Worm (Caenorhabditis elegans): ENCODE results near the gene cmd-1.

cmd-1 gene

ce11 chrV:1152736-1153135 lies 3.3 kb upstream of the cmd-1 start (continued):
- TF ChIP-seq ZK185.1 (tag; optimal IDR thresholded peaks at IDR 0.05; ENCODE audit: poor library complexity, severe bottlenecking) (no peak), zfh-2 (GFP tag; conservative IDR thresholded peaks at IDR 0.05) (no peak), snpc-1.3 (tag; optimal IDR thresholded peaks at IDR 0.05; ENCODE audit: insufficient read depth) (peak; percentile 15), ceh-40 (GFP tag; IDR thresholded peaks at IDR 0.05) (no peak), F57C9.4 (tag; optimal IDR thresholded peaks at IDR 0.05) (no peak), hlh-26 (GFP tag; conservative IDR thresholded peaks at IDR 0.05) (no peak), sptf-2 (GFP tag; optimal IDR thresholded peaks at IDR 0.05) (no peak), atf-7 (tag; optimal IDR thresholded peaks at IDR 0.05) (no peak), B0336.3 (GFP tag; IDR thresholded peaks at IDR 0.05) (no peak; the same call in 1 of the 2 replicates), ccch-3 (GFP tag; optimal IDR thresholded peaks at IDR 0.05) (no peak), K11D2.4 (GFP tag; IDR thresholded peaks at IDR 0.05) (no peak), ceh-27 (GFP tag; optimal IDR thresholded peaks at IDR 0.05) (no peak), ztf-28 (GFP tag; IDR thresholded peaks at IDR 0.05) (no peak), egrh-3 (GFP tag; IDR thresholded peaks at IDR 0.05) (no peak), F37B4.10 (GFP tag; IDR thresholded peaks at IDR 0.05) (no peak), cebp-2 (GFP tag; IDR thresholded peaks at IDR 0.05) (no peak), bed-2 (GFP tag; IDR thresholded peaks at IDR 0.05) (no peak), nhr-90 (tag; optimal IDR thresholded peaks at IDR 0.05) (no peak), let-526 (GFP tag; IDR thresholded peaks at IDR 0.05) (no peak), nfyb-1 (GFP tag; IDR thresholded peaks at IDR 0.05) (0 out of 2 replicates have a peak, but pooled peaks have one; percentile 17), snpc-1.1 (tag; optimal IDR thresholded peaks at IDR 0.05; ENCODE audit: insufficient read depth) (peak; percentile 34), F33H1.4 (GFP tag; IDR thresholded peaks at IDR 0.05) (peak; percentile 95), snpc-4 (GFP tag; optimal IDR thresholded peaks at IDR 0.05) (no peak), snpc-4 (tag; optimal IDR thresholded peaks at IDR 0.05) (peak in 2 of 4 experiments; percentile 28 to 48), lsy-27 (tag; optimal IDR thresholded peaks at IDR 0.05; ENCODE audit: borderline replicate concordance, insufficient read depth) (no peak), rec-8 (tag; optimal IDR thresholded peaks at IDR 0.05) (no peak), B0019.2 (GFP tag; conservative IDR thresholded peaks at IDR 0.05) (peak; percentile 46; the same call in 1 of the 2 replicates), aptf-2 (GFP tag; conservative IDR thresholded peaks at IDR 0.05) (no peak)

ce11 chrV:1153387-1153786 lies 2.7 kb upstream of the cmd-1 start:
- TF ChIP-seq F57A8.1 (GFP tag; optimal IDR thresholded peaks at IDR 0.05), result no peak
- TF ChIP-seq egl-18 (GFP tag; IDR thresholded peaks at IDR 0.05), result 0 out of 2 replicates have a peak, but pooled peaks have one; percentile 32
- TF ChIP-seq Y95B8A.8 (GFP tag; IDR thresholded peaks at IDR 0.05), result no peak
- TF ChIP-seq Y56A3A.18 (GFP tag; IDR thresholded peaks at IDR 0.05), result 0 out of 2 replicates have a peak, but pooled peaks have one; percentile 17
- TF ChIP-seq nhr-90 (tag; optimal IDR thresholded peaks at IDR 0.05), result no peak
- no peak for TF ChIP-seq nfya-2 (GFP tag; IDR thresholded peaks at IDR 0.05)

- TF ChIP-seq him-1 (tag; optimal IDR thresholded peaks at IDR 0.05) (no peak), ceh-58 (GFP tag; IDR thresholded peaks at IDR 0.05) (no peak), repo-1 (tag; optimal IDR thresholded peaks at IDR 0.05) (no peak), atf-7 (tag; optimal IDR thresholded peaks at IDR 0.05) (no peak), mes-4 (tag; optimal IDR thresholded peaks at IDR 0.05) (no peak), dox-1 (GFP tag; IDR thresholded peaks at IDR 0.05) (peak; percentile 75), tbp1 (GFP tag; optimal IDR thresholded peaks at IDR 0.05) (peak; percentile 27), C17E4.6 (GFP tag; IDR thresholded peaks at IDR 0.05) (no peak), ets-4 (GFP tag; optimal IDR thresholded peaks at IDR 0.05) (peak; percentile 46), F37B4.10 (GFP tag; IDR thresholded peaks at IDR 0.05) (no peak), ccch-3 (GFP tag; optimal IDR thresholded peaks at IDR 0.05) (peak; percentile 19), chd-7 (tag; optimal IDR thresholded peaks at IDR 0.05) (peak; percentile 67), F22D6.2 (tag; optimal IDR thresholded peaks at IDR 0.05) (no peak), mxl-1 (tag; optimal IDR thresholded peaks at IDR 0.05) (no peak), hlh-12 (tag; optimal IDR thresholded peaks at IDR 0.05) (no peak), F23B12.7 (tag; optimal IDR thresholded peaks at IDR 0.05; ENCODE audit: insufficient read depth) (no peak), tbx-9 (tag; optimal IDR thresholded peaks at IDR 0.05; ENCODE audit: borderline replicate concordance) (no peak)
Observed at ce11 chrV:1153925-1154324, 2.1 kb upstream of the cmd-1 start.

Data from whole organism, young adult.